Fruit fly (Drosophila melanogaster) whole organism, embryonic: ENCODE data around the gene Pxd.
A peak's percentile ranks its signal among the peaks of the same experiment; 100 is the strongest.

Source experiments
- CG12071 ChIP-seq: fragments of 200-800 bp; sonication (Bioruptor generic); optimal IDR thresholded peaks from 3 replicates; lab custom pipeline; 2018; ENCODE audit warnings: missing biosample characterization, mild to moderate bottlenecking, missing genetic modification characterization
- CG12104 ChIP-seq: fragments of 200-800 bp; sonication (Bioruptor generic); optimal IDR thresholded peaks from 3 replicates; lab custom pipeline; 2016; ENCODE audit warnings: missing biosample characterization, missing genetic modification characterization
- CG12942 ChIP-seq: fragments of 200-800 bp; sonication (Bioruptor generic); optimal IDR thresholded peaks from 3 replicates; lab custom pipeline; 2016; ENCODE audit warnings: missing biosample characterization, missing genetic modification characterization
- CG13123 ChIP-seq: fragments of 200-800 bp; sonication (Bioruptor generic); optimal IDR thresholded peaks from 2 replicates; lab custom pipeline; 2016; ENCODE audit warnings: missing biosample characterization, missing genetic modification characterization
- CG13894 ChIP-seq: fragments of 200-800 bp; sonication (Bioruptor generic); optimal IDR thresholded peaks from 3 replicates; lab custom pipeline; 2018; ENCODE audit warnings: missing biosample characterization, mild to moderate bottlenecking, missing genetic modification characterization, moderate library complexity
- CG14014 ChIP-seq: fragments of 200-800 bp; sonication (Bioruptor generic); IDR thresholded peaks from 2 replicates; pipeline ENCODE4 v1.3.6; 2022; ENCODE audit warnings: missing biosample characterization, missing genetic modification characterization
- CG14860 ChIP-seq: fragments of 200-800 bp; sonication (Bioruptor generic); IDR thresholded peaks from 3 replicates; pipeline ENCODE4 v1.3.6; 2022; ENCODE audit warnings: missing biosample characterization, missing genetic modification characterization; ENCODE audit not compliant: partially characterized antibody
- CG15011 ChIP-seq: fragments of 200-800 bp; sonication (Bioruptor generic); optimal IDR thresholded peaks from 3 replicates; lab custom pipeline; 2018; ENCODE audit warnings: missing biosample characterization, mild to moderate bottlenecking, missing genetic modification characterization
- CG15269 ChIP-seq: fragments of 200-800 bp; sonication (Bioruptor generic); optimal IDR thresholded peaks from 2 replicates; lab custom pipeline; 2018; ENCODE audit warnings: missing biosample characterization, mild to moderate bottlenecking, missing genetic modification characterization, moderate library complexity
- CG15479 ChIP-seq: fragments of 200-800 bp; sonication (Bioruptor generic); optimal IDR thresholded peaks from 3 replicates; lab custom pipeline; 2019; ENCODE audit warnings: missing biosample characterization, mild to moderate bottlenecking, missing genetic modification characterization, moderate library complexity
- CG18599 ChIP-seq: fragments of 200-800 bp; sonication (Bioruptor generic); optimal IDR thresholded peaks from 3 replicates; lab custom pipeline; 2017; ENCODE audit warnings: missing biosample characterization, missing genetic modification characterization, mild to moderate bottlenecking, moderate library complexity, missing genetic modification reagents
- CG30403 ChIP-seq: fragments of 200-800 bp; sonication (Bioruptor generic); optimal IDR thresholded peaks from 3 replicates; lab custom pipeline; 2016; ENCODE audit warnings: missing biosample characterization, missing genetic modification characterization
- CG30431 ChIP-seq: fragments of 200-800 bp; sonication (Bioruptor generic); optimal IDR thresholded peaks from 2 replicates; lab custom pipeline; 2017; ENCODE audit warnings: missing biosample characterization, missing genetic modification characterization
- CG3847 ChIP-seq: fragments of 200-800 bp; sonication (Bioruptor generic); IDR thresholded peaks from 2 replicates; pipeline ENCODE4 v1.3.6; 2022; ENCODE audit warnings: missing biosample characterization, missing genetic modification characterization
- CG4282 ChIP-seq: fragments of 200-800 bp; sonication (Bioruptor generic); optimal IDR thresholded peaks from 2 replicates; lab custom pipeline; 2016; ENCODE audit warnings: missing biosample characterization, missing genetic modification characterization
- CG4328 ChIP-seq: fragments of 200-800 bp; sonication (Bioruptor generic); optimal IDR thresholded peaks from 3 replicates; lab custom pipeline; 2017; ENCODE audit warnings: missing biosample characterization, missing genetic modification reagents, missing genetic modification characterization
- CG6689 ChIP-seq: fragments of 200-800 bp; sonication (Bioruptor generic); IDR thresholded peaks from 2 replicates; pipeline ENCODE4 v1.3.6; 2022; ENCODE audit warnings: missing biosample characterization, missing genetic modification characterization
- CG6765 ChIP-seq: fragments of 200-800 bp; sonication (Bioruptor generic); optimal IDR thresholded peaks from 3 replicates; lab custom pipeline; 2017; ENCODE audit warnings: missing biosample characterization, mild to moderate bottlenecking, missing genetic modification characterization
- CG6791 ChIP-seq: fragments of 200-800 bp; sonication (Bioruptor generic); IDR thresholded peaks from 3 replicates; pipeline ENCODE4 v1.3.6; 2022; ENCODE audit warnings: missing biosample characterization, missing genetic modification characterization; ENCODE audit not compliant: partially characterized antibody
- CG7271 ChIP-seq: fragments of 200-800 bp; sonication (Bioruptor generic); optimal IDR thresholded peaks from 2 replicates; lab custom pipeline; 2018; ENCODE audit warnings: missing biosample characterization, mild to moderate bottlenecking, missing genetic modification characterization, moderate library complexity
- CG7963 ChIP-seq: fragments of 200-800 bp; sonication (Bioruptor generic); IDR thresholded peaks from 3 replicates; pipeline ENCODE4 v1.3.6; 2022; ENCODE audit warnings: missing biosample characterization, missing genetic modification characterization; ENCODE audit not compliant: partially characterized antibody
- CG8478 ChIP-seq: fragments of >200 bp; optimal IDR thresholded peaks from 2 replicates; lab custom pipeline; 2018
- CG9932 ChIP-seq: fragments of 200-800 bp; sonication (Bioruptor generic); IDR thresholded peaks from 2 replicates; pipeline ENCODE4 v1.3.6; 2022; ENCODE audit warnings: missing biosample characterization, missing genetic modification characterization
- Camta ChIP-seq: fragments of 200-800 bp; sonication (Bioruptor generic); optimal IDR thresholded peaks from 2 replicates; lab custom pipeline; 2016; ENCODE audit warnings: missing biosample characterization, missing genetic modification characterization
- Dad ChIP-seq: fragments of 200-800 bp; sonication (Bioruptor generic); optimal IDR thresholded peaks from 3 replicates; lab custom pipeline; 2016; ENCODE audit warnings: missing biosample characterization, missing genetic modification characterization
- E2f1 ChIP-seq: fragments of 200-800 bp; sonication (Bioruptor generic); IDR thresholded peaks from 2 replicates; pipeline ENCODE4 v1.3.6; 2022; ENCODE audit warnings: missing biosample characterization, missing genetic modification characterization
- Ets65A ChIP-seq: fragments of 200-800 bp; sonication (Bioruptor generic); peaks from one replicate; lab custom pipeline; 2016; ENCODE audit warnings: missing biosample characterization, missing genetic modification characterization
- HHEX ChIP-seq: fragments of 200-800 bp; sonication (Bioruptor generic); optimal IDR thresholded peaks from 3 replicates; lab custom pipeline; 2017; ENCODE audit warnings: missing biosample characterization, mild to moderate bottlenecking, missing genetic modification characterization, missing genetic modification reagents
- Med ChIP-seq: fragments of 200-800 bp; sonication (Bioruptor generic); peaks from one replicate; lab custom pipeline; 2016; ENCODE audit warnings: missing biosample characterization, missing genetic modification characterization, mild to moderate bottlenecking, inconsistent platforms, moderate library complexity
- Meics ChIP-seq: fragments of 200-800 bp; sonication (Bioruptor generic); optimal IDR thresholded peaks from 2 replicates; lab custom pipeline; 2017; ENCODE audit warnings: missing biosample characterization, mild to moderate bottlenecking, missing genetic modification characterization
- Mes4 ChIP-seq: fragments of 200-800 bp; sonication (Bioruptor generic); optimal IDR thresholded peaks from 2 replicates; lab custom pipeline; 2016; ENCODE audit warnings: missing biosample characterization, missing genetic modification characterization
- Mrtf ChIP-seq: fragments of 200-800 bp; sonication (Bioruptor generic); IDR thresholded peaks from 3 replicates; pipeline ENCODE4 v1.3.6; 2022; ENCODE audit warnings: missing biosample characterization, missing genetic modification characterization
- Optix ChIP-seq: fragments of 200-800 bp; sonication (Bioruptor generic); IDR thresholded peaks from 3 replicates; pipeline ENCODE4 v1.3.6; 2022; ENCODE audit warnings: missing biosample characterization, missing genetic modification characterization
- Pdp1 ChIP-seq, 2 experiments: fragments of 200-800 bp; sonication (Bioruptor generic); optimal IDR thresholded peaks; 3 replicates each; lab custom pipeline; 2016; ENCODE audit warnings: missing biosample characterization in 2 of 2, missing genetic modification characterization in 2 of 2, mild to moderate bottlenecking in 1 of 2, moderate library complexity in 1 of 2
- Scr ChIP-seq: fragments of 200-800 bp; sonication (Bioruptor generic); IDR thresholded peaks from 2 replicates; pipeline ENCODE4 v1.3.6; 2022; ENCODE audit warnings: missing biosample characterization, missing genetic modification characterization; ENCODE audit not compliant: partially characterized antibody
- ab ChIP-seq: fragments of 200-800 bp; sonication (Bioruptor generic); optimal IDR thresholded peaks from 2 replicates; lab custom pipeline; 2016; ENCODE audit warnings: missing biosample characterization, missing genetic modification characterization
- cg ChIP-seq: fragments of 200-800 bp; sonication (Bioruptor generic); optimal IDR thresholded peaks from 3 replicates; lab custom pipeline; 2019; ENCODE audit warnings: missing biosample characterization, mild to moderate bottlenecking, missing genetic modification characterization, moderate library complexity
- crp ChIP-seq, 2 experiments: fragments of 200-800 bp; sonication (Bioruptor generic); optimal IDR thresholded peaks; 2 replicates in 1 of 2; 3 replicates in 1 of 2; lab custom pipeline; 2017; ENCODE audit warnings: missing biosample characterization in 2 of 2, missing genetic modification characterization in 2 of 2, mild to moderate bottlenecking in 1 of 2, moderate library complexity in 1 of 2
- da ChIP-seq: fragments of 200-800 bp; sonication (Bioruptor generic); optimal IDR thresholded peaks from 2 replicates; lab custom pipeline; 2016; ENCODE audit warnings: missing biosample characterization, missing genetic modification characterization
- dimm ChIP-seq: fragments of 200-800 bp; sonication (Bioruptor generic); IDR thresholded peaks from 2 replicates; pipeline ENCODE4 v1.3.6; 2022; ENCODE audit warnings: missing biosample characterization, missing genetic modification characterization
- dmrt99B ChIP-seq: fragments of 200-800 bp; sonication (Bioruptor generic); optimal IDR thresholded peaks from 2 replicates; lab custom pipeline; 2018; ENCODE audit warnings: missing biosample characterization, mild to moderate bottlenecking, missing genetic modification characterization, moderate library complexity
- exex ChIP-seq: fragments of 200-800 bp; sonication (Bioruptor generic); optimal IDR thresholded peaks from 4 replicates; lab custom pipeline; 2018; ENCODE audit warnings: missing biosample characterization, mild to moderate bottlenecking, missing genetic modification characterization, moderate library complexity
- fd96Cb ChIP-seq: fragments of 200-800 bp; sonication (Bioruptor generic); optimal IDR thresholded peaks from 2 replicates; lab custom pipeline; 2018; ENCODE audit warnings: missing biosample characterization, mild to moderate bottlenecking, missing genetic modification characterization, moderate library complexity
- fru ChIP-seq: fragments of >200 bp; optimal IDR thresholded peaks from 2 replicates; lab custom pipeline; 2017
- ftz-f1 ChIP-seq: fragments of 200-800 bp; sonication (Bioruptor generic); optimal IDR thresholded peaks from 2 replicates; lab custom pipeline; 2016; ENCODE audit warnings: missing biosample characterization, missing genetic modification characterization
- hbn ChIP-seq: fragments of 200-800 bp; sonication (Bioruptor generic); IDR thresholded peaks from 2 replicates; pipeline ENCODE4 v1.3.6; 2022; ENCODE audit warnings: missing biosample characterization, missing genetic modification characterization; ENCODE audit not compliant: partially characterized antibody
- lab ChIP-seq: fragments of 200-800 bp; sonication (Bioruptor generic); optimal IDR thresholded peaks from 3 replicates; lab custom pipeline; 2017; ENCODE audit warnings: missing biosample characterization, missing genetic modification characterization, mild to moderate bottlenecking, moderate library complexity, missing genetic modification reagents
- luna ChIP-seq: fragments of 200-800 bp; sonication (Bioruptor generic); optimal IDR thresholded peaks from 2 replicates; lab custom pipeline; 2016; ENCODE audit warnings: missing biosample characterization, missing genetic modification characterization
- odd ChIP-seq: fragments of 200-800 bp; sonication (Bioruptor generic); optimal IDR thresholded peaks from 2 replicates; lab custom pipeline; 2017; ENCODE audit warnings: missing biosample characterization, mild to moderate bottlenecking, missing genetic modification characterization
- rib ChIP-seq: fragments of 200-800 bp; sonication (Bioruptor generic); IDR thresholded peaks from 2 replicates; pipeline ENCODE4 v1.3.6; 2022; ENCODE audit warnings: missing biosample characterization, missing genetic modification characterization
- seq ChIP-seq: fragments of 200-800 bp; sonication (Bioruptor generic); IDR thresholded peaks from 2 replicates; pipeline ENCODE4 v1.3.6; 2022; ENCODE audit warnings: missing biosample characterization, missing genetic modification characterization
- trem ChIP-seq: fragments of 200-800 bp; optimal IDR thresholded peaks from 3 replicates; lab custom pipeline; 2019; ENCODE audit warnings: missing biosample characterization, mild to moderate bottlenecking, missing genetic modification characterization, moderate library complexity

Pxd gene

DNA sequence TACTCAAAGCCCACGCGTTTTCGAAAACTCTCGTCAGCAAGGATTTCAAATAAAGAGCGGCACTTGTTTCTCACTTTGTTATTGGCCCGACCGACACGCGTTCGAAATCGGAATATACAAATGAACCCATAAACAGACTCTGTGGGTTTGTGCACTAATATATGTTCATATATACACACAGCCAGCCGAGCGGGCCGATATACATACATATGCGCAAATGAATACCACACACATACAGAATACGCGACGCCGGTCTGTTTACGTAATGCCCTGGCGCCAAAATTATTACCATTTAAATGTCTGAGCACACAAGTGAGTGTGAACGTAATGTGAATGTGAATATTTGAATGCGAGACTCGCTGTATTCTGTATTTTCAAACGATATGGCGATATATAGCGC is 53.3 kb downstream of the Pxd start (continued):
- TF ChIP-seq Optix (GFP tag; lab: Robert Waterston, UW) (no peak), dimm (no peak), trem (tag; lab: Kevin White, UChicago) (no peak), fd96Cb (tag; lab: Kevin White, UChicago) (no peak), Scr (GFP tag; lab: Robert Waterston, UW) (peak; percentile 14; the same call in 1 of the 2 replicates), da (GFP tag; lab: Kevin White, UChicago) (no peak), CG12942 (GFP tag; lab: Kevin White, UChicago) (no peak), CG15011 (GFP tag; lab: Kevin White, UChicago) (no peak), CG6791 (GFP tag; lab: Robert Waterston, UW) (no peak), exex (tag; lab: Kevin White, UChicago) (no peak), CG4328 (GFP tag; lab: Kevin White, UChicago) (no peak), CG9932 (GFP tag; lab: Robert Waterston, UW) (no peak), CG12104 (GFP tag; lab: Kevin White, UChicago) (no peak), CG6765 (no peak), luna (no peak), ab (GFP tag; lab: Kevin White, UChicago) (no peak), CG14014 (no peak), CG12071 (no peak), Med (GFP tag; lab: Kevin White, UChicago) (peak; percentile 83), CG30431 (no peak), CG7271 (no peak), crp (GFP tag; optimal IDR thresholded peaks at IDR 0.05; lab: Kevin White, UChicago) (no peak), CG3847 (GFP tag; lab: Robert Waterston, UW) (no peak), CG13123 (GFP tag; lab: Kevin White, UChicago) (no peak), Ets65A (GFP tag; lab: Kevin White, UChicago) (no peak), fru (no peak), odd (no peak), CG7963 (GFP tag; lab: Robert Waterston, UW) (no peak), CG18599 (GFP tag; lab: Kevin White, UChicago) (no peak), CG4282 (GFP tag; lab: Kevin White, UChicago) (no peak), E2f1 (GFP tag; lab: Robert Waterston, UW) (no peak), Dad (GFP tag; lab: Kevin White, UChicago) (no peak), lab (GFP tag; lab: Kevin White, UChicago) (peak; percentile 5), Pdp1 (GFP tag; optimal IDR thresholded peaks at IDR 0.05; lab: Kevin White, UChicago) (peak in 1 of 2 experiments; percentile 98), Camta (GFP tag; lab: Kevin White, UChicago) (no peak), CG15269 (tag; lab: Kevin White, UChicago) (no peak), seq (GFP tag; lab: Robert Waterston, UW) (no peak), CG13894 (tag; lab: Kevin White, UChicago) (peak; percentile 69), dmrt99B (no peak), Mrtf (GFP tag; lab: Robert Waterston, UW) (no peak), CG14860 (no peak), Mes4 (no peak), CG30403 (GFP tag; lab: Kevin White, UChicago) (no peak), ftz-f1 (GFP tag; lab: Kevin White, UChicago) (no peak), hbn (GFP tag; lab: Robert Waterston, UW) (no peak), CG8478 (lab: Kevin White, UChicago) (no peak), CG6689 (no peak), cg (peak; percentile 73), Meics (no peak), CG15479 (GFP tag; lab: Kevin White, UChicago) (no peak), HHEX (GFP tag; lab: Kevin White, UChicago) (no peak), rib (GFP tag; lab: Robert Waterston, UW) (no peak)
